Fruit fly (Drosophila melanogaster): ENCODE measurements around the gene Hsp60A.

Gene Hsp60A

DNA sequence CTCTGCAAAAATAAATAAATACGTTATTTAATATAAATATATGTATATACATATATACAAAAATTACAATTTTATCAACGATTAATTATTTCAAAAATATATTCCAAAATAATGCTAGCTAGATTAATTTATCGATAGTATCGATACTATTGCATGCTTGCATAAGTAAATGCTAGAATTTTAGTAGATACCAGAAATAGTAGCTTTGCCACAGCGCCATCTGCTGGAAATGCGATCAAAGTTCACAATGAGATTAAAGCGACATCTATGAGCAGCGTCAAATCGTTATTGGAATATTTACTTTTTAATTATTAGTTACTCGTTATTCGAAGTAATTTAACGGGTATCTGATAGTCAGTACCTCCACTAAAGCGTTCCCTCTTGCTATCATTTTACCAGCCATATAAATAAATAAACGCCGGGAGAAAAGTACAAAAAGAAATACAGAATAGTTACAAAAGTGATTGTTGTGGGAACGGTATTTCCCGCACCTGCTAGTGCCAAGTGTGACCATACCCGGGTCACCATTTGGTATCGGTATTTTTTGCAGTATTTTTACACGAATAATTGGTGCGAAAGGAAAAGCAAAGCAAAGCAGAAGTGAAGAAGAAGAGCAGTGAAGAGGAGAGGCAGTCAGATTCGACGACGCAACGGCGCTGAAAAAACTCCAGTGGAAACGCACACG, 45.7 kb downstream of the Hsp60A start, which contains the start of the genes rtv and Dlic:
rtv (minus strand) TSS at position 165 of the 685 bp plus-strand sequence.
Dlic (plus strand) TSS at position 596 of the 685 bp plus-strand sequence.
- TF ChIP-seq CG13204 (GFP tag; optimal IDR thresholded peaks at IDR 0.05) = no peak
- TF ChIP-seq D1 (tag; optimal IDR thresholded peaks at IDR 0.05) = no peak
- no peak for TF ChIP-seq CG34367 (tag; optimal IDR thresholded peaks at IDR 0.05)
- TF ChIP-seq CG4496 (GFP tag; IDR thresholded peaks at IDR 0.05) = no peak
- no peak for TF ChIP-seq CG8301 (tag; optimal IDR thresholded peaks at IDR 0.05)
- TF ChIP-seq CG12605 (GFP tag; IDR thresholded peaks at IDR 0.05) = no peak
- TF ChIP-seq CG32121 (GFP tag; IDR thresholded peaks at IDR 0.05) = no peak
- TF ChIP-seq fd96Ca (GFP tag; IDR thresholded peaks at IDR 0.05) = no peak
- TF ChIP-seq Ets98B (GFP tag; IDR thresholded peaks at IDR 0.05) = no peak

DNA sequence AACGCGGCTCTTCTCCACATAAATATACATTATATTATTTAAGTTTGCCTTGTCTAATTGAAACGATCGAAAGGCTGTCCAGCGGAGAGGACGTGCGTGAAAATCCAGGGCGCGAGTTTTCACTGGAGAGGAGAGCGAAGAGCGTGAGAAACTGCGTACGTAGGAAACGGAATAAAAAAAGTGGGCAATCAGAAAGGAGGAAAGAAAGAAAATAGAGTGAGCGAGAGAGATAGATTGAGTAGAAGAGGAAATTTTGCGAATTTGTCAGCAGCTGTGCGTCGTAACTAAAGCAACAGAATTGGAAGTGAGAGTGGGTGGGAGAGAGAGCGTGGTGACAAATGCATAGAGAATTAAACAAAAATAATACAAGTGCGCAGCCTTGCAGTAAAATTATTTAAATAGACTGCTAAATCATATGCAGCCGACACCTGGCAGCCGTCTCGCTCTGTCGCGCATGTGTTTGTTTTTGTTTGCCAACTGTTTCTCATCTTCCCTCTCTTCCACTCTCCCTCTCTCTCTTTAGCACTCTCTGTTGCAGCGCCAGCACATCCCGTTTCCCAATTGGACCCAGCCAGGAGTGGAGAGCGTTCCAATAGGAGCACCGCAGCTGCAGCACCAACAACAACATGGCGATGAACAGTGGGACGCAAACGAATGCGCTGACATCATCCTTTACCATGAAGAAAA, 46.4 kb downstream of the Hsp60A start:
- TF ChIP-seq CG14655 (GFP tag; optimal IDR thresholded peaks at IDR 0.05) (peak; percentile 4), rn (GFP tag; IDR thresholded peaks at IDR 0.05) (no peak), CG12605 (GFP tag; IDR thresholded peaks at IDR 0.05) (0 out of 2 replicates have a peak, but pooled peaks have one; percentile 11), fd96Ca (GFP tag; IDR thresholded peaks at IDR 0.05) (peak; percentile 25; the same call in 1 of the 3 replicates), CG4496 (GFP tag; IDR thresholded peaks at IDR 0.05) (peak; percentile 46; the same call in 1 of the 3 replicates), CG8301 (tag; optimal IDR thresholded peaks at IDR 0.05) (no peak), Pif1B (GFP tag; optimal IDR thresholded peaks at IDR 0.05) (peak; percentile 7), D1 (tag; optimal IDR thresholded peaks at IDR 0.05) (no peak), CG13204 (GFP tag; optimal IDR thresholded peaks at IDR 0.05) (peak; percentile 45)

DNA sequence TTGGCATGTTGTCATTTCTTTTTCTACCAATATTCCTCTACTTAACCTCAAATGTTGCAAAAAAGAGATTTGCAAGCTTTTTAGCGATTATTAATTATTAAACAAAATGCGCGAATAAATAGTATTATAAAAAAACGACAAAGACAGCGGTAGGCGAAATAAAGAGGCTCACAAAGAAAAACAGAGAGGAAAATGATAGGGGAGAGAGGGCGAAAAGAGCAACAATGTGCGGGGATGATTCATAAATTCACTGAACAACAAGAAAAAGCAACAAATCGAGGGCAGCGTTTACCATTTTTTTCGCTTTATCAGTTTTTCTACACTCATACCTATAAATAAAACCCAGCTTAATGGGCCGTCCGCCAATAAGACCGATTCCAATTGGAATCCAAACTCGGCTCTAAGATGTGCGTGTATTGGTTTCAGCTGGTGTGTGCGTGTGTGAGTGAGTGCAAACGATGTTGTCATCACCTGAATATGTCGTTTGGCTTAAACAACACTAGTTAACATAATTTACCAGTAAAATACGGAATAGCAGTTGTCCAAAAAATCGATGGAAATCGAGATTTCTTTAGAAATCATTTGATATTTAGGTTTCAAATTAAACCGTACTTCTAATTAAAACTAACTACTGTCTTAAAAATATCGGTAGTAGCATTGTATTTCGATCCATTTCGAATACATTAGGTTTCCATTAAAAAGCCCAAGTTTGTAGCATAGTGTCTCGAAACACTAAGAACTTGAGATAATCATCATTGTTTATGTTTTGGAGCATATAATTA, 47.7 kb downstream of the Hsp60A start:
- TF ChIP-seq Snoo (tag; optimal IDR thresholded peaks at IDR 0.05) (no peak), CG10348 (GFP tag; IDR thresholded peaks at IDR 0.05) (no peak), CG9948 (tag; optimal IDR thresholded peaks at IDR 0.05) (peak; percentile 17), CG12605 (GFP tag; IDR thresholded peaks at IDR 0.05) (no peak), gl (tag; optimal IDR thresholded peaks at IDR 0.05) (no peak), Ets98B (GFP tag; IDR thresholded peaks at IDR 0.05) (no peak), CG13204 (GFP tag; optimal IDR thresholded peaks at IDR 0.05) (no peak), CG8159 (tag; optimal IDR thresholded peaks at IDR 0.05) (peak; percentile 37), rn (GFP tag; IDR thresholded peaks at IDR 0.05) (no peak), EcR (GFP tag; optimal IDR thresholded peaks at IDR 0.05) (no peak), CG34367 (tag; optimal IDR thresholded peaks at IDR 0.05) (peak; percentile 6), D1 (tag; optimal IDR thresholded peaks at IDR 0.05) (no peak), Pif1B (GFP tag; optimal IDR thresholded peaks at IDR 0.05) (no peak), CG8301 (tag; optimal IDR thresholded peaks at IDR 0.05) (no peak), CG32121 (GFP tag; IDR thresholded peaks at IDR 0.05) (no peak), Pif1A (GFP tag; optimal IDR thresholded peaks at IDR 0.05) (peak; percentile 13), CG15710 (tag; optimal IDR thresholded peaks at IDR 0.05) (peak; percentile 4), fd96Ca (GFP tag; IDR thresholded peaks at IDR 0.05) (no peak), CG14655 (GFP tag; optimal IDR thresholded peaks at IDR 0.05) (no peak), CG17806 (tag; optimal IDR thresholded peaks at IDR 0.05) (no peak), CG4496 (GFP tag; IDR thresholded peaks at IDR 0.05) (no peak)

DNA sequence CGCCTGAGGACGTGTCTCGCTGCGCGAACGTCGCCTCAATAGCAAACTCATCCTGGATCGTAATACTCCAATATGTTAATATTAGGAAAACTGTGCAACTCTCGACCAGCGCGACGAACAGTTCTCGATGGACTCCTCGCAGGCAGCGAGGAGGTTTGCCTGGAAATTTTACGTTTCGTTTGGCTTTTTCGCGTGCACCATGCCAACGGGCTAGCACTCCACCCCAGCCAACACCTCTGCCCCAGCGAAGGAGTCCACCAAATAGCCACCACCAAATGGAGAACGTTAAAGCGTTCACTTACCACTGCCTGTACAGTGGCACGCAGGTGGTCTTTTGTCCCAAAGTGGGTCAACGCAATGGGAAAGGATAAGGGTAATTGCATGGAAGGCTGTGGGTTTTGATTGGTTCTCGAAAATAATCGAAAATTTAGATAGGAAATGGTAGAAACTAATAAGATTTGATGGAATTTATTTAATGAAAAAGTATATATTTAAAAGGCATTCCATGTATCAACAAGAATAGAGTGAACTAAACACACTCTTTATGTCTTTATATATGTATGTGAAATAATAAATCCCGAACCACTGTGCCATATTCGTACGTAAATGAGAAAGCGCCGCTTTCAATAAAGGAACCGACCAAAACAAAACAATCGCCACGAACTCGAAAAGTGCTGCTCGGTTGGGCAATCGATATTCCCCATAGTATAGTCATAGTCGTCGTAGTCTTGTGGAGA, 51.6 kb downstream of the Hsp60A start, which contains the start of gene CG32668:
CG32668 (minus strand) TSS at position 51 of the 737 bp plus-strand sequence.
- TF ChIP-seq CG14655 (GFP tag; optimal IDR thresholded peaks at IDR 0.05) (no peak), fd96Ca (GFP tag; IDR thresholded peaks at IDR 0.05) (no peak), CG8159 (tag; optimal IDR thresholded peaks at IDR 0.05) (peak; percentile 7), gl (tag; optimal IDR thresholded peaks at IDR 0.05) (no peak), D1 (tag; optimal IDR thresholded peaks at IDR 0.05) (no peak), EcR (GFP tag; optimal IDR thresholded peaks at IDR 0.05) (no peak), CG17806 (tag; optimal IDR thresholded peaks at IDR 0.05) (no peak), CG32121 (GFP tag; IDR thresholded peaks at IDR 0.05) (no peak)
